Comparison of ENCODE assay signal across 4 fruit fly cellular contexts in the genomic region with DNA sequence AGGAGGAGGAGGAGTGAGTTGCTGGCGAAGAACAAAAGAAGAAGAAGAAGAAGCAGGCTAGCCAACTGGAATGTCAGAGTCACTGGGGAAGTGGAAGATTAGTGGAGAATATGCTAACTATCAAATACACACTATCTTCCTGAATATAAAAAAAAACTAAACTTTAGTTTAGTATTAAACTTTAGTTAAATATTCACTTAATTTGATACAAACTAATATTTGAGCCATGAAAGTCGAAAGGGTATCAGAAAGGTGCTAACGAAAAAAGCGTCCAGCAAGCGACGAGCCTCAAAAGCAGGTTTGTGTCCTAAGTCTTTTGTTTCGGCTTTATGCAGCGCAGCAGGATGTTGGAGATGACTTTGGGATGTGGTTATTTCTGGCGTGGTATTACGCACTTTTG.
A peak's percentile ranks its signal among the peaks of the same experiment; 100 is the strongest.
TF ChIP-seq lines count a peak whose summit lies in the region.

No protein-coding gene starts in this region.

- TF ChIP-seq CTCF in whole organism, embryonic (GFP tag; optimal IDR thresholded peaks at IDR 0.05; lab: Kevin White, UChicago), result no peak

TF ChIP-seq in whole organism, embryonic, 481 proteins besides CTCF, POLR2A, EP300 and RAD21:
- peak; percentile 18; the same call in 1 of the 3 replicates for TF ChIP-seq row (GFP tag; IDR thresholded peaks at IDR 0.05; lab: Robert Waterston, UW)
- 0 out of 2 replicates have a peak, but pooled peaks have one; percentile 10 for TF ChIP-seq Xrp1 (GFP tag; IDR thresholded peaks at IDR 0.05; lab: Robert Waterston, UW)
- peak; percentile 0 for TF ChIP-seq CG17385 (GFP tag; optimal IDR thresholded peaks at IDR 0.05; lab: Kevin White, UChicago)
- peak; percentile 75 for TF ChIP-seq D19A (tag; optimal IDR thresholded peaks at IDR 0.05; lab: Kevin White, UChicago)
- TF ChIP-seq CG32532 (GFP tag; IDR thresholded peaks at IDR 0.05; lab: Robert Waterston, UW), result no peak
- no peak for TF ChIP-seq tup (GFP tag; optimal IDR thresholded peaks at IDR 0.05; lab: Kevin White, UChicago)
- TF ChIP-seq kay (GFP tag; optimal IDR thresholded peaks at IDR 0.05; lab: Kevin White, UChicago), result no peak
- no peak for TF ChIP-seq org-1 (GFP tag; optimal IDR thresholded peaks at IDR 0.05; lab: Kevin White, UChicago)
- TF ChIP-seq lbe (GFP tag; optimal IDR thresholded peaks at IDR 0.05; lab: Kevin White, UChicago), result peak; percentile 58
- peak; percentile 13 for TF ChIP-seq sens (GFP tag; lab: Kevin White, UChicago)
- TF ChIP-seq nom (GFP tag; optimal IDR thresholded peaks at IDR 0.05; lab: Kevin White, UChicago), result peak; percentile 42
- no peak for TF ChIP-seq ftz-f1 (GFP tag; optimal IDR thresholded peaks at IDR 0.05; lab: Kevin White, UChicago)
- peak; percentile 55 for TF ChIP-seq Drgx (GFP tag; IDR thresholded peaks at IDR 0.05; lab: Robert Waterston, UW)
- TF ChIP-seq corto (GFP tag; optimal IDR thresholded peaks at IDR 0.05; lab: Kevin White, UChicago), result peak; percentile 67
- no peak for TF ChIP-seq Hr39 (optimal IDR thresholded peaks at IDR 0.05; lab: Kevin White, UChicago)
- peak in 1 of 2 experiments; percentile 29 for TF ChIP-seq bsh (GFP tag; optimal IDR thresholded peaks at IDR 0.05; lab: Kevin White, UChicago)
- no peak for TF ChIP-seq bbx (GFP tag; IDR thresholded peaks at IDR 0.05; lab: Robert Waterston, UW; ENCODE audit: partially characterized antibody)

TF ChIP-seq in whole organism, prepupa, 60 proteins besides CTCF, POLR2A, EP300 and RAD21 (continues in another document):
- TF ChIP-seq CG4318 (GFP tag; optimal IDR thresholded peaks at IDR 0.05; lab: Kevin White, UChicago), result no peak
- TF ChIP-seq net (GFP tag; optimal IDR thresholded peaks at IDR 0.05; lab: Kevin White, UChicago), result peak; percentile 58
- TF ChIP-seq Sox14 (GFP tag; optimal IDR thresholded peaks at IDR 0.05; lab: Kevin White, UChicago), result peak; percentile 79
- TF ChIP-seq cyc (GFP tag; optimal IDR thresholded peaks at IDR 0.05; lab: Kevin White, UChicago), result peak; percentile 73
- TF ChIP-seq spab (GFP tag; optimal IDR thresholded peaks at IDR 0.05; lab: Kevin White, UChicago), result peak; percentile 70
- TF ChIP-seq dsx (GFP tag; optimal IDR thresholded peaks at IDR 0.05; lab: Kevin White, UChicago; ENCODE audit: poor library complexity, severe bottlenecking), result peak; percentile 81
- TF ChIP-seq Eip78C (GFP tag; lab: Kevin White, UChicago), result peak; percentile 94
- peak; percentile 81 for TF ChIP-seq Met (GFP tag; optimal IDR thresholded peaks at IDR 0.05; lab: Kevin White, UChicago)
- TF ChIP-seq CG10631 (GFP tag; optimal IDR thresholded peaks at IDR 0.05; lab: Kevin White, UChicago), result peak; percentile 81
- TF ChIP-seq CG9139 (GFP tag; optimal IDR thresholded peaks at IDR 0.05; lab: Kevin White, UChicago), result peak; percentile 65
- TF ChIP-seq Eip93F (GFP tag; optimal IDR thresholded peaks at IDR 0.05; lab: Kevin White, UChicago), result peak; percentile 50
- peak; percentile 84 for TF ChIP-seq esn (GFP tag; optimal IDR thresholded peaks at IDR 0.05; lab: Kevin White, UChicago)
- peak; percentile 47 for TF ChIP-seq Gug (GFP tag; IDR thresholded peaks at IDR 0.05; lab: Robert Waterston, UW)
- TF ChIP-seq CG6808 (GFP tag; optimal IDR thresholded peaks at IDR 0.05; lab: Kevin White, UChicago), result peak; percentile 76
- peak; percentile 57 for TF ChIP-seq Lpt (GFP tag; optimal IDR thresholded peaks at IDR 0.05; lab: Kevin White, UChicago)
- no peak for TF ChIP-seq CG11762 (GFP tag; optimal IDR thresholded peaks at IDR 0.05; lab: Kevin White, UChicago; ENCODE audit: insufficient read depth)
- TF ChIP-seq pdm3 (GFP tag; optimal IDR thresholded peaks at IDR 0.05; lab: Kevin White, UChicago), result peak; percentile 73
- TF ChIP-seq Hr38 (GFP tag; optimal IDR thresholded peaks at IDR 0.05; lab: Kevin White, UChicago), result no peak
- TF ChIP-seq fkh (GFP tag; optimal IDR thresholded peaks at IDR 0.05; lab: Kevin White, UChicago), result no peak
- no peak for TF ChIP-seq dac (GFP tag; optimal IDR thresholded peaks at IDR 0.05; lab: Kevin White, UChicago)
- peak; percentile 82 for TF ChIP-seq CG6163 (GFP tag; IDR thresholded peaks at IDR 0.05; lab: Robert Waterston, UW)
- peak; percentile 76 for TF ChIP-seq CG3032 (tag; optimal IDR thresholded peaks at IDR 0.05; lab: Kevin White, UChicago)
- peak; percentile 81 for TF ChIP-seq topi (GFP tag; optimal IDR thresholded peaks at IDR 0.05; lab: Kevin White, UChicago)

TF ChIP-seq in whole organism, pupa, 21 proteins besides CTCF, POLR2A, EP300 and RAD21:
- no peak for TF ChIP-seq CG32121 (GFP tag; IDR thresholded peaks at IDR 0.05; lab: Robert Waterston, UW)
- no peak for TF ChIP-seq CG10348 (GFP tag; IDR thresholded peaks at IDR 0.05; lab: Robert Waterston, UW)
- peak; percentile 57; the same call in 1 of the 3 replicates for TF ChIP-seq fd96Ca (GFP tag; IDR thresholded peaks at IDR 0.05; lab: Robert Waterston, UW)
- no peak; the same call in 1 of the 2 replicates for TF ChIP-seq rn (GFP tag; IDR thresholded peaks at IDR 0.05; lab: Robert Waterston, UW)
- peak; percentile 74 for TF ChIP-seq Pif1A (GFP tag; optimal IDR thresholded peaks at IDR 0.05; lab: Kevin White, UChicago)
- TF ChIP-seq CG12605 (GFP tag; IDR thresholded peaks at IDR 0.05; lab: Robert Waterston, UW), result peak; percentile 71; the same call in 1 of the 2 replicates
- peak; percentile 64; the same call in 1 of the 3 replicates for TF ChIP-seq CG4496 (GFP tag; IDR thresholded peaks at IDR 0.05; lab: Robert Waterston, UW)
- TF ChIP-seq CG9948 (tag; optimal IDR thresholded peaks at IDR 0.05; lab: Kevin White, UChicago), result peak; percentile 78
- peak; percentile 74 for TF ChIP-seq CG34367 (tag; optimal IDR thresholded peaks at IDR 0.05; lab: Kevin White, UChicago)
- TF ChIP-seq CG8159 (tag; optimal IDR thresholded peaks at IDR 0.05; lab: Kevin White, UChicago), result peak; percentile 80
- peak; percentile 56 for TF ChIP-seq gl (tag; optimal IDR thresholded peaks at IDR 0.05; lab: Kevin White, UChicago)
- no peak for TF ChIP-seq EcR (GFP tag; optimal IDR thresholded peaks at IDR 0.05; lab: Kevin White, UChicago)
- TF ChIP-seq CG8301 (tag; optimal IDR thresholded peaks at IDR 0.05; lab: Kevin White, UChicago), result peak; percentile 71
- peak; percentile 59 for TF ChIP-seq Snoo (tag; optimal IDR thresholded peaks at IDR 0.05; lab: Kevin White, UChicago)
- TF ChIP-seq CG15710 (tag; optimal IDR thresholded peaks at IDR 0.05; lab: Kevin White, UChicago), result peak; percentile 84
- peak; percentile 78 for TF ChIP-seq CG14655 (GFP tag; optimal IDR thresholded peaks at IDR 0.05; lab: Kevin White, UChicago)
- TF ChIP-seq CG13204 (GFP tag; optimal IDR thresholded peaks at IDR 0.05; lab: Kevin White, UChicago), result peak; percentile 1
- TF ChIP-seq Ets98B (GFP tag; IDR thresholded peaks at IDR 0.05; lab: Robert Waterston, UW), result peak; percentile 40; the same call in 1 of the 2 replicates
- peak; percentile 83 for TF ChIP-seq CG17806 (tag; optimal IDR thresholded peaks at IDR 0.05; lab: Kevin White, UChicago)
- TF ChIP-seq D1 (tag; optimal IDR thresholded peaks at IDR 0.05; lab: Kevin White, UChicago), result no peak
- TF ChIP-seq Pif1B (GFP tag; optimal IDR thresholded peaks at IDR 0.05; lab: Kevin White, UChicago), result peak; percentile 62

TF ChIP-seq in whole organism, wandering third instar larva, 38 proteins besides CTCF, POLR2A, EP300 and RAD21:
- TF ChIP-seq Abd-B (GFP tag; optimal IDR thresholded peaks at IDR 0.05; lab: Kevin White, UChicago), result no peak
- TF ChIP-seq Hr78 (GFP tag; optimal IDR thresholded peaks at IDR 0.05; lab: Kevin White, UChicago), result no peak
- TF ChIP-seq OdsH (GFP tag; optimal IDR thresholded peaks at IDR 0.05; lab: Kevin White, UChicago), result peak; percentile 79
- TF ChIP-seq br (GFP tag; optimal IDR thresholded peaks at IDR 0.05; lab: Kevin White, UChicago), result peak; percentile 70
- TF ChIP-seq fru (GFP tag; optimal IDR thresholded peaks at IDR 0.05; lab: Kevin White, UChicago), result peak; percentile 83
- peak; percentile 50 for TF ChIP-seq brk (GFP tag; optimal IDR thresholded peaks at IDR 0.05; lab: Kevin White, UChicago)
- TF ChIP-seq psq (GFP tag; optimal IDR thresholded peaks at IDR 0.05; lab: Kevin White, UChicago), result peak; percentile 74
- peak; percentile 3 for TF ChIP-seq tai (GFP tag; optimal IDR thresholded peaks at IDR 0.05; lab: Kevin White, UChicago)
- no peak for TF ChIP-seq GATAd (GFP tag; optimal IDR thresholded peaks at IDR 0.05; lab: Kevin White, UChicago)
- TF ChIP-seq Hnf4 (GFP tag; optimal IDR thresholded peaks at IDR 0.05; lab: Kevin White, UChicago), result peak; percentile 59
- no peak for TF ChIP-seq Myc (optimal IDR thresholded peaks at IDR 0.05; lab: Kevin White, UChicago)
- peak; percentile 62 for TF ChIP-seq sage (GFP tag; optimal IDR thresholded peaks at IDR 0.05; lab: Kevin White, UChicago)
- peak; percentile 83 for TF ChIP-seq Sp1 (GFP tag; optimal IDR thresholded peaks at IDR 0.05; lab: Kevin White, UChicago)
- peak; percentile 12 for TF ChIP-seq Rel (GFP tag; optimal IDR thresholded peaks at IDR 0.05; lab: Kevin White, UChicago)
- TF ChIP-seq Rel (tag; optimal IDR thresholded peaks at IDR 0.05; lab: Kevin White, UChicago), result no peak
- TF ChIP-seq HLH106 (tag; optimal IDR thresholded peaks at IDR 0.05; lab: Kevin White, UChicago), result peak; percentile 77
- peak; percentile 54 for TF ChIP-seq dmrt93B (GFP tag; optimal IDR thresholded peaks at IDR 0.05; lab: Kevin White, UChicago)
- no peak for TF ChIP-seq Dfd (GFP tag; optimal IDR thresholded peaks at IDR 0.05; lab: Kevin White, UChicago)
- TF ChIP-seq ey (GFP tag; optimal IDR thresholded peaks at IDR 0.05; lab: Kevin White, UChicago), result peak; percentile 74
- peak; percentile 87 for TF ChIP-seq h (GFP tag; optimal IDR thresholded peaks at IDR 0.05; lab: Kevin White, UChicago)
- TF ChIP-seq CG32264 (GFP tag; optimal IDR thresholded peaks at IDR 0.05; lab: Kevin White, UChicago), result peak; percentile 38
- peak in 1 of 2 experiments; percentile 81 for TF ChIP-seq foxo (GFP tag; optimal IDR thresholded peaks at IDR 0.05; lab: Kevin White, UChicago)
- TF ChIP-seq rgr (GFP tag; optimal IDR thresholded peaks at IDR 0.05; lab: Kevin White, UChicago), result peak; percentile 79
- peak; percentile 26 for TF ChIP-seq CG9705 (GFP tag; optimal IDR thresholded peaks at IDR 0.05; lab: Kevin White, UChicago)
- TF ChIP-seq Jra (GFP tag; optimal IDR thresholded peaks at IDR 0.05; lab: Kevin White, UChicago), result peak; percentile 40
- TF ChIP-seq woc (GFP tag; optimal IDR thresholded peaks at IDR 0.05; lab: Kevin White, UChicago), result peak; percentile 86

Comparison
In these comparisons a context has a peak if more than half of its experiments do, and no peak if none do; other contexts are left out.
1. Of the 7 proteins assayed by ChIP-seq in both whole organism, embryonic and whole organism, prepupa: peak only in whole organism, embryonic: none; only in whole organism, prepupa: Blimp-1, CG16779, CG6854, Gug, Hr39, Lpt and 1 more; in both: none; in neither: 0.